Worm (Caenorhabditis elegans): ENCODE results near the gene W07G4.8.

DNA sequence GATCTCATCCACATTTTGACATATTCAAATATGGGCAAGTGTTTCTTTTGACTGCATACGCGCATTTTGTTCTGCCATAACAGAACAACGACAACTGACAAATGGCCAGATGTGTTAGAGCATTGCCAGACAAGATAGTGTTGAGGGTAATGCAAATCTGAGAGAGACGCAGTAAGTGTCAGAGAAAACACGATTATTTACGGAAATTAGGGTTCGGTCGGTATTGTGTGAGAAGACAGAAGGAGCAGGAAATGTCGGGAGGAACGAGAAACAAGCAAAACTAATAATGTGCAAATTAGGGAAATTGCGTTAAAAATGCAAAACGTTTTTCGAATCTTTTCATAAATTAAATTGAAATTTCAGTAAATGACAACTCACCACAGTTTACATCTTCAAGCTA is 24.9 kb downstream of the W07G4.8 start:
- TF ChIP-seq lag-1 (GFP tag; IDR thresholded peaks at IDR 0.05) (no peak), nhr-179 (tag; optimal IDR thresholded peaks at IDR 0.05) (no peak), lsy-27 (tag; optimal IDR thresholded peaks at IDR 0.05; ENCODE audit: borderline replicate concordance, insufficient read depth) (no peak), ekl-4 (GFP tag; IDR thresholded peaks at IDR 0.05) (no peak), mes-4 (tag; optimal IDR thresholded peaks at IDR 0.05) (no peak), ama-1 (optimal IDR thresholded peaks at IDR 0.05) (no peak), ama-1 (GFP tag; optimal IDR thresholded peaks at IDR 0.05) (no peak), F22D6.2 (tag; optimal IDR thresholded peaks at IDR 0.05) (no peak), ets-4 (GFP tag; optimal IDR thresholded peaks at IDR 0.05) (no peak), pha-4 (tag; optimal IDR thresholded peaks at IDR 0.05) (no peak), snpc-4 (GFP tag; optimal IDR thresholded peaks at IDR 0.05) (no peak), snpc-4 (tag; optimal IDR thresholded peaks at IDR 0.05) (no peak), ztf-28 (GFP tag; IDR thresholded peaks at IDR 0.05) (no peak), fkh-3 (tag; optimal IDR thresholded peaks at IDR 0.05) (no peak)

Measured in whole organism, young adult.